Worm (Caenorhabditis elegans): ENCODE measurements around the gene srz-79.

Gene srz-79

DNA sequence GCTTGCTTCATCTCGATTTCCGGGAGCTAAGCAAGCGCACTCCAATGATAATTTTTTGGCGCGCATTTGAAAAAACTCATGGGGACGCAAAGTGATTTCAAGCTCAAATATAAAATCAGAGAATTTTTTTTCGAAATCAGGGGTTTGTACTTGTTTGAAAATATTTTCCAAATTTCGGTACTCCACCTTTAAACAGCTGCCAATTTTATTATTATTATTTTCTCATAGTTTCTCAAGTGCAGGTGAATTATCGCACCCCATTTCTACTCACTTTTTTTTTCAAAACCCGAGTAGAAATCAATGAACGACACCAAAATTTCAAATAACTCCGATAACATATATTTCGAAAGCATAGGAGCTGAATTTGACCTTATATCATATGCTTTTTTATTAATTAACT lies 10.7 kb downstream of the srz-79 start, which contains the start of gene srz-83:
Gene srz-83 (plus strand): TSS at position 301 of the 400 bp plus-strand sequence.
- no peak for TF ChIP-seq R02D3.7 (tag; optimal IDR thresholded peaks at IDR 0.05)
- no peak for TF ChIP-seq blmp-1 (tag; optimal IDR thresholded peaks at IDR 0.05; ENCODE audit: insufficient read depth)
- TF ChIP-seq ceh-16 (tag; optimal IDR thresholded peaks at IDR 0.05), result no peak
- no peak for TF ChIP-seq ztf-1 (GFP tag; conservative IDR thresholded peaks at IDR 0.05)
- no peak for TF ChIP-seq egl-27 (tag; optimal IDR thresholded peaks at IDR 0.05)
- no peak for TF ChIP-seq nhr-77 (tag; optimal IDR thresholded peaks at IDR 0.05)
- no peak for TF ChIP-seq nhr-237 (tag; optimal IDR thresholded peaks at IDR 0.05)
- no peak for TF ChIP-seq Y55F3AM.14 (GFP tag; optimal IDR thresholded peaks at IDR 0.05)
- TF ChIP-seq ztf-11 (tag; optimal IDR thresholded peaks at IDR 0.05), result no peak
- no peak for TF ChIP-seq aly-2 (tag; optimal IDR thresholded peaks at IDR 0.05)

DNA sequence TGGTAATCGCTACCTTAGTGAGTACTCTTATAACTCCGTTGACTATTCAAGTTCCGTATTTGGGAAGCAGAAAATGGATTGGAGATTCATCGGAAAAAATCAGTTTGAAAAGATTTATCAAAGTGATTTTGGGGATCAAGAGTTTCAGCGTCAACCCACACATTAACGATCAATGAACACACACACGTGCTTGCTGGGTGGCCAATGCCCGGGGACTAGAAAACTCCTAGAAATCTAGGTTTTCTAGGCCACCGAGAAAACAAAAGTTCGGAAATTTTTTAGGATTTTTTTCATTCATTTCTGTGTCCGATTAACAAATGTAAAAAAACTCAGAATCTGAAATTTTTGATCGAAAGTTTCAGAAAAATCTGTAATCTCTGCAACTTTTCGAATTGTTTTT lies 12.5 kb downstream of the srz-79 start:
- TF ChIP-seq blmp-1 (tag; optimal IDR thresholded peaks at IDR 0.05; ENCODE audit: insufficient read depth) (no peak), crh-2 (tag; optimal IDR thresholded peaks at IDR 0.05) (no peak), alr-1 (tag; optimal IDR thresholded peaks at IDR 0.05) (no peak), nhr-237 (tag; optimal IDR thresholded peaks at IDR 0.05) (no peak), nhr-11 (tag; optimal IDR thresholded peaks at IDR 0.05) (no peak), lsy-2 (tag; optimal IDR thresholded peaks at IDR 0.05) (peak in 1 of 2 experiments; percentile 5), C34F6.9 (tag; optimal IDR thresholded peaks at IDR 0.05) (no peak), ceh-82 (tag; optimal IDR thresholded peaks at IDR 0.05) (no peak), elt-3 (tag; optimal IDR thresholded peaks at IDR 0.05) (no peak)

ce11 chrIV:3509477-3510063 lies 16.2 kb downstream of the srz-79 start, which contains the start of gene ced-10:
Gene ced-10 (minus strand): TSS chrIV:3509527.
- TF ChIP-seq nhr-129 (tag; optimal IDR thresholded peaks at IDR 0.05), result no peak

DNA sequence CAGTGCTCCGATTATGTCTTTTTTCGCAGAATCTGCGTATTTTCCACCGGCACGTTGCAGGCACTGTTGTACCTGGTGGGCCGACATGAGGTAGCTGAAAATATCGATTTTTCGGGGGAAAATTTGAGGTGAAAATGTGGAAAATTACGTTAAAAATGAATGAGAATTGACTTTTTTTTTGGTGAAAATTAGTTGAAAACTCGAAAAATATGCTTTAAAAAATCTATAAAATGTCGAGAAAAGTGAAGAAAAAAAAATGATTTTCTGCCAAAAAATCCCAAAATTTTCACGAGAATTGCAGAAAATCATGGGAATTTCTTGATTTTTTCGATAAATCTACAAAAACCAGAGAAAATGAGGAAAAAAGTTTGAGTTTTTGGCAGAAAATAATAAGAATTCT lies 21.1 kb downstream of the srz-79 start, which contains the start of gene tsg-101:
Gene tsg-101 (minus strand): TSS at position 101 of the 400 bp plus-strand sequence.
- TF ChIP-seq lin-39 (tag; optimal IDR thresholded peaks at IDR 0.05) (no peak), nhr-25 (tag; optimal IDR thresholded peaks at IDR 0.05) (no peak), ztf-1 (GFP tag; conservative IDR thresholded peaks at IDR 0.05) (no peak), F13H6.1 (tag; optimal IDR thresholded peaks at IDR 0.05) (no peak), ZK546.5 (tag; optimal IDR thresholded peaks at IDR 0.05) (no peak), dmd-4 (tag; optimal IDR thresholded peaks at IDR 0.05) (no peak), gmeb-1 (tag; optimal IDR thresholded peaks at IDR 0.05) (no peak), unc-39 (tag; optimal IDR thresholded peaks at IDR 0.05) (no peak), ztf-4 (tag; optimal IDR thresholded peaks at IDR 0.05) (no peak), alr-1 (tag; optimal IDR thresholded peaks at IDR 0.05) (no peak), R02D3.7 (tag; optimal IDR thresholded peaks at IDR 0.05) (no peak), C34F6.9 (tag; optimal IDR thresholded peaks at IDR 0.05) (no peak), sma-9 (GFP tag; optimal IDR thresholded peaks at IDR 0.05) (no peak), sma-9 (tag; optimal IDR thresholded peaks at IDR 0.05) (no peak), nhr-12 (tag; optimal IDR thresholded peaks at IDR 0.05) (no peak), nhr-237 (tag; optimal IDR thresholded peaks at IDR 0.05) (no peak)

- peak; percentile 63 for TF ChIP-seq lin-11 (tag; optimal IDR thresholded peaks at IDR 0.05)
- no peak for TF ChIP-seq unc-62 (GFP tag; optimal IDR thresholded peaks at IDR 0.05)
- TF ChIP-seq mdl-1 (tag; optimal IDR thresholded peaks at IDR 0.05), result peak in 1 of 2 experiments; percentile 14
- TF ChIP-seq Y55F3AM.14 (GFP tag; optimal IDR thresholded peaks at IDR 0.05), result no peak
- TF ChIP-seq F13H6.1 (tag; optimal IDR thresholded peaks at IDR 0.05), result peak; percentile 86
- no peak for TF ChIP-seq blmp-1 (tag; optimal IDR thresholded peaks at IDR 0.05; ENCODE audit: insufficient read depth)
- TF ChIP-seq ztf-11 (tag; optimal IDR thresholded peaks at IDR 0.05), result no peak
- peak in 1 of 2 experiments; percentile 60 for TF ChIP-seq lsy-2 (tag; optimal IDR thresholded peaks at IDR 0.05)
- peak; percentile 13 for TF ChIP-seq lin-13 (GFP tag; optimal IDR thresholded peaks at IDR 0.05)
- TF ChIP-seq nhr-77 (tag; optimal IDR thresholded peaks at IDR 0.05), result no peak
- TF ChIP-seq skn-1 (tag; optimal IDR thresholded peaks at IDR 0.05), result no peak
- TF ChIP-seq snpc-4 (tag; optimal IDR thresholded peaks at IDR 0.05), result peak; percentile 22
- peak; percentile 78 for TF ChIP-seq C34F6.9 (tag; optimal IDR thresholded peaks at IDR 0.05)
- TF ChIP-seq unc-55 (GFP tag; optimal IDR thresholded peaks at IDR 0.05), result peak; percentile 83
- no peak for TF ChIP-seq elt-1 (tag; optimal IDR thresholded peaks at IDR 0.05)
- no peak for TF ChIP-seq nhr-23 (tag; optimal IDR thresholded peaks at IDR 0.05)
- TF ChIP-seq dmd-4 (tag; optimal IDR thresholded peaks at IDR 0.05), result no peak
- peak; percentile 86 for TF ChIP-seq fos-1 (tag; optimal IDR thresholded peaks at IDR 0.05)
- TF ChIP-seq crh-2 (tag; optimal IDR thresholded peaks at IDR 0.05), result peak; percentile 69
- peak; percentile 45 for TF ChIP-seq zag-1 (tag; optimal IDR thresholded peaks at IDR 0.05)
- TF ChIP-seq nhr-129 (tag; optimal IDR thresholded peaks at IDR 0.05), result peak; percentile 72
Observed at ce11 chrIV:3515412-3516046, 22.1 kb downstream of the srz-79 start.
